Fruit fly (Drosophila melanogaster) whole organism, embryonic: ENCODE measurements around the gene CG2962.

ENCODE experiments used
- CG11560 ChIP-seq: fragments of 200-800 bp; sonication (Bioruptor generic); IDR thresholded peaks from 3 replicates; pipeline ENCODE4 v1.3.6; 2022; ENCODE audit warnings: missing biosample characterization, missing genetic modification characterization
- CG17612 ChIP-seq: fragments of 200-800 bp; sonication (Bioruptor generic); IDR thresholded peaks from 2 replicates; pipeline ENCODE4 v1.3.6; 2022; ENCODE audit warnings: missing biosample characterization, missing genetic modification characterization
- CG4820 ChIP-seq: fragments of 200-800 bp; sonication (Bioruptor generic); optimal IDR thresholded peaks from 3 replicates; lab custom pipeline; 2016; ENCODE audit warnings: missing biosample characterization, missing genetic modification characterization
- da ChIP-seq: fragments of 200-800 bp; sonication (Bioruptor generic); optimal IDR thresholded peaks from 2 replicates; lab custom pipeline; 2016; ENCODE audit warnings: missing biosample characterization, missing genetic modification characterization
- knrl ChIP-seq: fragments of 200-800 bp; sonication (Bioruptor generic); IDR thresholded peaks from 3 replicates; pipeline ENCODE4 v1.3.6; 2022; ENCODE audit warnings: missing biosample characterization, missing genetic modification characterization; ENCODE audit not compliant: partially characterized antibody
- lab ChIP-seq: fragments of 200-800 bp; sonication (Bioruptor generic); optimal IDR thresholded peaks from 3 replicates; lab custom pipeline; 2017; ENCODE audit warnings: missing biosample characterization, missing genetic modification characterization, mild to moderate bottlenecking, moderate library complexity, missing genetic modification reagents
- nmo ChIP-seq: fragments of 200-800 bp; sonication (Bioruptor generic); optimal IDR thresholded peaks from 2 replicates; lab custom pipeline; 2018; ENCODE audit warnings: missing biosample characterization, mild to moderate bottlenecking, missing genetic modification characterization, moderate library complexity
- usp ChIP-seq: fragments of >200 bp; optimal IDR thresholded peaks from 2 replicates; lab custom pipeline; 2017; ENCODE audit warnings: missing biosample characterization, missing genetic modification characterization

DNA sequence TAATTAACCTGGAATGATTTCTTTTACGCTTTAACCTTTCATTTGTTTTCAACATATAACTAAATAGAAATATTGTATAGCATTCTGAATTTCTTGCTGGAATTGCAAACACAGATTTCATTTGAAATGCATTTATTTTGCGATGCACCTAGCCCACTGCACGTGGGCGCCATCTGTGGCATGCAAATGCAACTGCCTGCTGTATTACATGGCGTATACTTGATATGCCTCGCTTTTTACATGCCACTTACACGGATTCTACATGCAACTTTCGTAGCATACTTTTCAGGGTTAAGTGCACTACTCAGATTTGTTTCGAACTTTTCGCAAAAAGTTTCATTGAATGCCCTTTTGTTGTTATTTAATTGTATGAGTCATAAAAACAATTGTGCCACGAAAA lies 36.3 kb upstream of the CG2962 start:
- TF ChIP-seq usp (GFP tag; lab: Kevin White, UChicago) (no peak), CG17612 (GFP tag; lab: Robert Waterston, UW) (no peak), nmo (GFP tag; lab: Kevin White, UChicago) (no peak), CG4820 (GFP tag; lab: Kevin White, UChicago) (no peak), knrl (GFP tag; lab: Robert Waterston, UW) (no peak), CG11560 (tag; lab: Robert Waterston, UW) (no peak), lab (GFP tag; lab: Kevin White, UChicago) (no peak), da (GFP tag; lab: Kevin White, UChicago) (no peak)
